Worm (Caenorhabditis elegans): Measurements from ENCODE around the gene C54G10.1.

- TF ChIP-seq nhr-11 (tag; optimal IDR thresholded peaks at IDR 0.05): no peak
- no peak for TF ChIP-seq ztf-4 (tag; optimal IDR thresholded peaks at IDR 0.05)
- TF ChIP-seq R02D3.7 (tag; optimal IDR thresholded peaks at IDR 0.05): no peak
- no peak for TF ChIP-seq ama-1 (optimal IDR thresholded peaks at IDR 0.05)
- TF ChIP-seq unc-62 (GFP tag; optimal IDR thresholded peaks at IDR 0.05): no peak
- no peak for TF ChIP-seq jun-1 (tag; optimal IDR thresholded peaks at IDR 0.05)
These were observed 15.2 kb upstream of the C54G10.1 start for ce11 chrV:14625662-14626061.
